Worm (Caenorhabditis elegans) whole organism, L2 larva: ENCODE data around the gene rpl-33.

Experiments used
- C34F6.9 ChIP-seq: fragments of 150-350 bp; optimal IDR thresholded peaks from 2 replicates; lab custom pipeline; 2014; ENCODE audit warnings: missing biosample characterization, missing genetic modification characterization
- F13H6.1 ChIP-seq: sonication (generic microtip); optimal IDR thresholded peaks from 2 replicates; lab custom pipeline; 2016; ENCODE audit warnings: missing genetic modification characterization, missing compliant biosample characterization
- R02D3.7 ChIP-seq: fragments of 150-350 bp; optimal IDR thresholded peaks from 2 replicates; lab custom pipeline; 2014; ENCODE audit warnings: missing biosample characterization, missing genetic modification characterization
- ZK546.5 ChIP-seq: sonication (generic microtip); optimal IDR thresholded peaks from 2 replicates; lab custom pipeline; 2017; ENCODE audit warnings: missing biosample characterization, missing genetic modification characterization
- aly-2 ChIP-seq: fragments of 150-350 bp; optimal IDR thresholded peaks from 2 replicates; lab custom pipeline; 2014; ENCODE audit warnings: missing biosample characterization, missing genetic modification characterization
- ceh-16 ChIP-seq: fragments of 150-350 bp; optimal IDR thresholded peaks from 2 replicates; lab custom pipeline; 2014; ENCODE audit warnings: missing biosample characterization, missing genetic modification characterization
- crh-2 ChIP-seq: sonication (generic microtip); optimal IDR thresholded peaks from 2 replicates; lab custom pipeline; 2017; ENCODE audit warnings: missing biosample characterization, missing genetic modification characterization
- egl-27 ChIP-seq: sonication (generic microtip); optimal IDR thresholded peaks from 3 replicates; lab custom pipeline; 2017; ENCODE audit warnings: missing biosample characterization, missing genetic modification reagents, missing genetic modification characterization
- elt-1 ChIP-seq: fragments of 150-350 bp; optimal IDR thresholded peaks from 2 replicates; lab custom pipeline; 2014; ENCODE audit warnings: missing biosample characterization, missing genetic modification characterization
- elt-3 ChIP-seq: sonication (generic microtip); optimal IDR thresholded peaks from 2 replicates; lab custom pipeline; 2017; ENCODE audit warnings: missing biosample characterization, missing genetic modification characterization
- fos-1 ChIP-seq: fragments of 150-350 bp; optimal IDR thresholded peaks from 2 replicates; lab custom pipeline; 2014; ENCODE audit warnings: missing biosample characterization, missing genetic modification characterization
- gmeb-1 ChIP-seq: fragments of 150-350 bp; optimal IDR thresholded peaks from 2 replicates; lab custom pipeline; 2014; ENCODE audit warnings: missing biosample characterization, missing genetic modification characterization
- lin-11 ChIP-seq: fragments of 150-350 bp; sonication (generic microtip); optimal IDR thresholded peaks from 2 replicates; lab custom pipeline; 2014; ENCODE audit warnings: missing biosample characterization, missing genetic modification characterization, inconsistent platforms, mixed read lengths
- lin-13 ChIP-seq: fragments of 150-350 bp; optimal IDR thresholded peaks from 2 replicates; lab custom pipeline; 2014; ENCODE audit warnings: missing biosample characterization, missing genetic modification reagents, missing genetic modification characterization
- lsy-2 ChIP-seq, 2 experiments: fragments of 150-350 bp in 1 of 2; sonication (generic microtip) in 1 of 2; optimal IDR thresholded peaks; 2 replicates each; lab custom pipeline; 2014 to 2017; ENCODE audit warnings: missing biosample characterization in 2 of 2, missing genetic modification characterization in 2 of 2
- nhr-11 ChIP-seq: fragments of 150-350 bp; optimal IDR thresholded peaks from 2 replicates; lab custom pipeline; 2014; ENCODE audit warnings: missing biosample characterization, missing genetic modification characterization
- nhr-12 ChIP-seq: fragments of 150-350 bp; optimal IDR thresholded peaks from 2 replicates; lab custom pipeline; 2014; ENCODE audit warnings: missing biosample characterization, missing genetic modification characterization
- nhr-129 ChIP-seq: fragments of 150-350 bp; optimal IDR thresholded peaks from 2 replicates; lab custom pipeline; 2014; ENCODE audit warnings: missing biosample characterization, missing genetic modification characterization
- nhr-23 ChIP-seq: fragments of 150-350 bp; optimal IDR thresholded peaks from 2 replicates; lab custom pipeline; 2014; ENCODE audit warnings: missing biosample characterization, missing genetic modification reagents, missing genetic modification characterization
- nhr-25 ChIP-seq: fragments of 150-350 bp; sonication (generic microtip); optimal IDR thresholded peaks from 3 replicates; lab custom pipeline; 2014; ENCODE audit warnings: missing biosample characterization, missing genetic modification characterization
- nhr-6 ChIP-seq: fragments of 150-350 bp; optimal IDR thresholded peaks from 2 replicates; lab custom pipeline; 2014; ENCODE audit warnings: missing biosample characterization, missing genetic modification characterization
- nhr-77 ChIP-seq: fragments of 150-350 bp; optimal IDR thresholded peaks from 2 replicates; lab custom pipeline; 2014; ENCODE audit warnings: missing biosample characterization, missing genetic modification characterization
- peb-1 ChIP-seq: fragments of 150-350 bp; optimal IDR thresholded peaks from 2 replicates; lab custom pipeline; 2014; ENCODE audit warnings: missing biosample characterization, missing genetic modification characterization
- sem-4 ChIP-seq: fragments of 150-350 bp; optimal IDR thresholded peaks from 2 replicates; lab custom pipeline; 2014; ENCODE audit warnings: missing biosample characterization, missing genetic modification reagents, missing genetic modification characterization
- sma-9 ChIP-seq, 2 experiments: fragments of 150-350 bp in 1 of 2; sonication (generic microtip) in 1 of 2; optimal IDR thresholded peaks; 2 replicates each; lab custom pipeline; 2014 to 2016; ENCODE audit warnings: missing genetic modification characterization in 2 of 2, mild to moderate bottlenecking in 1 of 2, missing biosample characterization in 1 of 2, missing compliant biosample characterization in 1 of 2, missing genetic modification reagents in 1 of 2, moderate library complexity in 1 of 2
- unc-55 ChIP-seq: fragments of 150-350 bp; sonication (generic microtip); optimal IDR thresholded peaks from 3 replicates; lab custom pipeline; 2014; ENCODE audit warnings: missing biosample characterization, missing genetic modification reagents, missing genetic modification characterization
- unc-62 ChIP-seq: fragments of 150-350 bp; optimal IDR thresholded peaks from 2 replicates; lab custom pipeline; 2014; ENCODE audit warnings: missing biosample characterization, missing genetic modification reagents, missing genetic modification characterization
- ztf-1 ChIP-seq: fragments of 200-800 bp; sonication (Bioruptor generic); conservative IDR thresholded peaks from 2 replicates; pipeline ENCODE4 v1.3.6; 2022; ENCODE audit warnings: missing genetic modification characterization, missing compliant biosample characterization
- ztf-11 ChIP-seq: sonication (generic microtip); optimal IDR thresholded peaks from 2 replicates; lab custom pipeline; 2017; ENCODE audit warnings: missing biosample characterization, missing genetic modification characterization
- ztf-4 ChIP-seq: fragments of 150-350 bp; optimal IDR thresholded peaks from 2 replicates; lab custom pipeline; 2014; ENCODE audit warnings: missing biosample characterization, missing genetic modification characterization

Gene rpl-33

ce11 chrII:7126457-7126856, 21.1 kb downstream of the rpl-33 start, which contains the start of gene F10E7.1:
Gene F10E7.1 (plus strand): TSS chrII:7126757.
- TF ChIP-seq elt-3 = no peak
- TF ChIP-seq ceh-16 (tag; lab: Kevin White, UChicago) = no peak
- TF ChIP-seq elt-1 (tag; lab: Kevin White, UChicago) = no peak
- TF ChIP-seq nhr-12 (tag; lab: Kevin White, UChicago) = no peak
- no peak for TF ChIP-seq lin-11 (tag; lab: Kevin White, UChicago)
- TF ChIP-seq nhr-6 (tag; lab: Kevin White, UChicago) = no peak
- TF ChIP-seq gmeb-1 (tag; lab: Kevin White, UChicago) = no peak
- TF ChIP-seq R02D3.7 (tag; lab: Kevin White, UChicago) = no peak
- no peak for TF ChIP-seq nhr-11 (tag; lab: Kevin White, UChicago)
- TF ChIP-seq sem-4 (tag; lab: Kevin White, UChicago) = no peak
- no peak for TF ChIP-seq nhr-23 (tag; lab: Kevin White, UChicago)
- no peak for TF ChIP-seq ztf-4 (tag; lab: Kevin White, UChicago)
- TF ChIP-seq aly-2 (tag; lab: Kevin White, UChicago) = no peak
- TF ChIP-seq unc-55 (GFP tag; lab: Kevin White, UChicago) = no peak
- no peak for TF ChIP-seq F13H6.1 (tag; lab: Kevin White, UChicago)
- TF ChIP-seq unc-62 (GFP tag; lab: Kevin White, UChicago) = no peak
- no peak for TF ChIP-seq ztf-11
- no peak for TF ChIP-seq nhr-25 (tag; lab: Kevin White, UChicago)

- TF ChIP-seq nhr-129 (tag; lab: Kevin White, UChicago) (peak; percentile 76), fos-1 (tag; lab: Kevin White, UChicago) (peak; percentile 33), C34F6.9 (tag; lab: Kevin White, UChicago) (peak; percentile 56), nhr-6 (tag; lab: Kevin White, UChicago) (no peak), crh-2 (tag; lab: Kevin White, UChicago) (peak; percentile 12), lsy-2 (tag; optimal IDR thresholded peaks at IDR 0.05; lab: Kevin White, UChicago) (peak; percentile 41 to 96), nhr-77 (tag; lab: Kevin White, UChicago) (no peak)
Observed at ce11 chrII:7131871-7132693, 26.7 kb downstream of the rpl-33 start, which contains the start of the genes T07F8.4 and gld-3. Gene T07F8.4 (minus strand): TSS chrII:7132032. Gene gld-3 (plus strand): TSS chrII:7132643.

ce11 chrII:7139064-7139463, 33.7 kb downstream of the rpl-33 start:
- TF ChIP-seq fos-1 (tag; lab: Kevin White, UChicago) (peak; percentile 67), sma-9 (GFP tag; optimal IDR thresholded peaks at IDR 0.05; lab: Kevin White, UChicago) (peak; percentile 54), sma-9 (tag; optimal IDR thresholded peaks at IDR 0.05; lab: Kevin White, UChicago) (no peak), unc-55 (GFP tag; lab: Kevin White, UChicago) (no peak)

- TF ChIP-seq egl-27 (tag; lab: Kevin White, UChicago) (no peak), unc-62 (GFP tag; lab: Kevin White, UChicago) (no peak), nhr-6 (tag; lab: Kevin White, UChicago) (no peak)
Observed at ce11 chrII:7144307-7144706, 38.9 kb downstream of the rpl-33 start, which contains the start of gene npr-31. Gene npr-31 (plus strand): TSS chrII:7144607.

- no peak for TF ChIP-seq peb-1 (tag; lab: Kevin White, UChicago)
- no peak for TF ChIP-seq nhr-77 (tag; lab: Kevin White, UChicago)
- TF ChIP-seq F13H6.1 (tag; lab: Kevin White, UChicago) = no peak
- no peak for TF ChIP-seq sem-4 (tag; lab: Kevin White, UChicago)
- no peak for TF ChIP-seq ztf-11
- no peak for TF ChIP-seq ztf-4 (tag; lab: Kevin White, UChicago)
Observed at ce11 chrII:7146240-7146639, 40.9 kb downstream of the rpl-33 start.

- TF ChIP-seq ztf-1 (GFP tag; lab: Robert Waterston, UW) (no peak), C34F6.9 (tag; lab: Kevin White, UChicago) (peak; percentile 62), lin-13 (peak; percentile 39), lsy-2 (tag; optimal IDR thresholded peaks at IDR 0.05; lab: Kevin White, UChicago) (peak; percentile 14 to 80), ZK546.5 (no peak), gmeb-1 (tag; lab: Kevin White, UChicago) (peak; percentile 29), nhr-25 (tag; lab: Kevin White, UChicago) (peak; percentile 28), crh-2 (tag; lab: Kevin White, UChicago) (peak; percentile 29)
- TF ChIP-seq, all 48 proteins: peak for 6
Observed at ce11 chrII:7147550-7147949, 42.2 kb downstream of the rpl-33 start.
